Fruit fly (Drosophila melanogaster) whole organism, embryonic: ENCODE data around the gene Helz.

Source experiments
- Atf-2 ChIP-seq: fragments of 200-800 bp; sonication (Bioruptor generic); optimal IDR thresholded peaks from 2 replicates; lab custom pipeline; 2016; ENCODE audit warnings: missing biosample characterization, missing genetic modification characterization
- Bdp1 ChIP-seq: fragments of 200-800 bp; sonication (Bioruptor generic); optimal IDR thresholded peaks from 3 replicates; lab custom pipeline; 2016; ENCODE audit warnings: missing biosample characterization, missing genetic modification characterization
- CG10209 ChIP-seq: fragments of 200-800 bp; sonication (Bioruptor generic); optimal IDR thresholded peaks from 3 replicates; lab custom pipeline; 2017; ENCODE audit warnings: missing biosample characterization, mild to moderate bottlenecking, missing genetic modification characterization, missing genetic modification reagents
- CG11085 ChIP-seq: fragments of 200-800 bp; sonication (Bioruptor generic); IDR thresholded peaks from 2 replicates; pipeline ENCODE4 v1.3.6; 2022; ENCODE audit warnings: missing biosample characterization, missing genetic modification characterization
- CG11247 ChIP-seq: fragments of 200-800 bp; sonication (Bioruptor generic); IDR thresholded peaks from 2 replicates; pipeline ENCODE4 v1.3.6; 2022; ENCODE audit warnings: missing biosample characterization, missing genetic modification characterization
- CG12155 ChIP-seq: fragments of 200-800 bp; sonication (Bioruptor generic); optimal IDR thresholded peaks from 3 replicates; lab custom pipeline; 2016; ENCODE audit warnings: missing biosample characterization, missing genetic modification characterization
- CG13123 ChIP-seq: fragments of 200-800 bp; sonication (Bioruptor generic); optimal IDR thresholded peaks from 2 replicates; lab custom pipeline; 2016; ENCODE audit warnings: missing biosample characterization, missing genetic modification characterization
- CG13624 ChIP-seq: fragments of 200-800 bp; sonication (Bioruptor generic); optimal IDR thresholded peaks from 2 replicates; lab custom pipeline; 2016; ENCODE audit warnings: missing biosample characterization, missing genetic modification characterization
- CG13775 ChIP-seq: fragments of 200-800 bp; sonication (Bioruptor generic); optimal IDR thresholded peaks from 3 replicates; lab custom pipeline; 2017; ENCODE audit warnings: missing biosample characterization, mild to moderate bottlenecking, missing genetic modification characterization
- CG18599 ChIP-seq: fragments of 200-800 bp; sonication (Bioruptor generic); optimal IDR thresholded peaks from 3 replicates; lab custom pipeline; 2017; ENCODE audit warnings: missing biosample characterization, missing genetic modification characterization, mild to moderate bottlenecking, moderate library complexity, missing genetic modification reagents
- CG2116 ChIP-seq: fragments of 200-800 bp; sonication (Bioruptor generic); optimal IDR thresholded peaks from 3 replicates; lab custom pipeline; 2018; ENCODE audit warnings: missing biosample characterization, mild to moderate bottlenecking, missing genetic modification characterization
- CG30431 ChIP-seq: fragments of 200-800 bp; sonication (Bioruptor generic); optimal IDR thresholded peaks from 2 replicates; lab custom pipeline; 2017; ENCODE audit warnings: missing biosample characterization, missing genetic modification characterization
- CG31224 ChIP-seq: fragments of 200-800 bp; sonication (Bioruptor generic); IDR thresholded peaks from 2 replicates; pipeline ENCODE4 v1.3.6; 2022; ENCODE audit warnings: missing biosample characterization, missing genetic modification characterization
- CG34376 ChIP-seq: fragments of 200-800 bp; sonication (Bioruptor generic); optimal IDR thresholded peaks from 2 replicates; lab custom pipeline; 2018; ENCODE audit warnings: missing biosample characterization, mild to moderate bottlenecking, missing genetic modification characterization
- CG42726 ChIP-seq: fragments of 200-800 bp; sonication (Bioruptor generic); IDR thresholded peaks from 2 replicates; pipeline ENCODE4 v1.3.6; 2022; ENCODE audit warnings: missing biosample characterization, missing genetic modification characterization; ENCODE audit not compliant: partially characterized antibody
- CG4282 ChIP-seq: fragments of 200-800 bp; sonication (Bioruptor generic); optimal IDR thresholded peaks from 2 replicates; lab custom pipeline; 2016; ENCODE audit warnings: missing biosample characterization, missing genetic modification characterization
- CG43689 ChIP-seq: fragments of 200-800 bp; sonication (Bioruptor generic); IDR thresholded peaks from 2 replicates; pipeline ENCODE4 v1.3.6; 2022; ENCODE audit warnings: missing biosample characterization, missing genetic modification characterization
- CG4404 ChIP-seq: fragments of 200-800 bp; sonication (Bioruptor generic); IDR thresholded peaks from 2 replicates; pipeline ENCODE4 v1.3.6; 2022; ENCODE audit warnings: missing biosample characterization, missing genetic modification characterization
- CG7271 ChIP-seq: fragments of 200-800 bp; sonication (Bioruptor generic); optimal IDR thresholded peaks from 2 replicates; lab custom pipeline; 2018; ENCODE audit warnings: missing biosample characterization, mild to moderate bottlenecking, missing genetic modification characterization, moderate library complexity
- CG8944 ChIP-seq: fragments of 200-800 bp; sonication (Bioruptor generic); optimal IDR thresholded peaks from 3 replicates; lab custom pipeline; 2016; ENCODE audit warnings: missing biosample characterization, missing genetic modification characterization
- CG9215 ChIP-seq: fragments of 200-800 bp; sonication (Bioruptor generic); IDR thresholded peaks from 2 replicates; pipeline ENCODE4 v1.3.6; 2022; ENCODE audit warnings: missing biosample characterization, missing genetic modification characterization
- CG9609 ChIP-seq: fragments of 200-800 bp; sonication (Bioruptor generic); optimal IDR thresholded peaks from 3 replicates; lab custom pipeline; 2016; ENCODE audit warnings: missing biosample characterization, missing genetic modification characterization
- Dip2 ChIP-seq: fragments of 200-800 bp; sonication (Bioruptor generic); IDR thresholded peaks from 2 replicates; pipeline ENCODE4 v1.3.6; 2022; ENCODE audit warnings: missing biosample characterization, missing genetic modification characterization
- E2f2 ChIP-seq: fragments of 200-800 bp; sonication (Bioruptor generic); IDR thresholded peaks from 2 replicates; pipeline ENCODE4 v1.3.6; 2022; ENCODE audit warnings: missing biosample characterization, missing genetic modification characterization
- Gug ChIP-seq: fragments of 200-800 bp; sonication (Bioruptor generic); IDR thresholded peaks from 4 replicates; pipeline ENCODE4 v1.3.6; 2022; ENCODE audit warnings: missing biosample characterization, missing genetic modification characterization
- HLH4C ChIP-seq: fragments of 200-800 bp; sonication (Bioruptor generic); IDR thresholded peaks from 3 replicates; pipeline ENCODE4 v1.3.6; 2022; ENCODE audit warnings: missing biosample characterization, missing genetic modification characterization; ENCODE audit not compliant: partially characterized antibody
- Hr51 ChIP-seq, 2 experiments: fragments of 200-800 bp; sonication (Bioruptor generic); optimal IDR thresholded peaks; 2 replicates in 1 of 2; 3 replicates in 1 of 2; lab custom pipeline; 2016 to 2018; ENCODE audit warnings: missing biosample characterization in 2 of 2, missing genetic modification characterization in 2 of 2, mild to moderate bottlenecking in 1 of 2, moderate library complexity in 1 of 2
- Meics ChIP-seq: fragments of 200-800 bp; sonication (Bioruptor generic); optimal IDR thresholded peaks from 2 replicates; lab custom pipeline; 2017; ENCODE audit warnings: missing biosample characterization, mild to moderate bottlenecking, missing genetic modification characterization
- PHDP ChIP-seq: fragments of 200-800 bp; sonication (Bioruptor generic); optimal IDR thresholded peaks from 3 replicates; lab custom pipeline; 2018; ENCODE audit warnings: missing biosample characterization, mild to moderate bottlenecking, missing genetic modification characterization, moderate library complexity
- Sox100B ChIP-seq: fragments of 200-800 bp; sonication (Bioruptor generic); optimal IDR thresholded peaks from 3 replicates; lab custom pipeline; 2018; ENCODE audit warnings: missing biosample characterization, mild to moderate bottlenecking, missing genetic modification characterization
- btn ChIP-seq: fragments of 200-800 bp; sonication (Bioruptor generic); optimal IDR thresholded peaks from 2 replicates; lab custom pipeline; 2016; ENCODE audit warnings: missing biosample characterization, missing genetic modification characterization
- crc ChIP-seq: fragments of 200-800 bp; sonication (Bioruptor generic); optimal IDR thresholded peaks from 2 replicates; lab custom pipeline; 2016; ENCODE audit warnings: missing biosample characterization, missing genetic modification characterization
- da ChIP-seq: fragments of 200-800 bp; sonication (Bioruptor generic); optimal IDR thresholded peaks from 2 replicates; lab custom pipeline; 2016; ENCODE audit warnings: missing biosample characterization, missing genetic modification characterization
- disco-r ChIP-seq: fragments of 200-800 bp; sonication (Bioruptor generic); optimal IDR thresholded peaks from 2 replicates; lab custom pipeline; 2016; ENCODE audit warnings: missing biosample characterization, missing genetic modification characterization
- fd102C ChIP-seq: fragments of 200-800 bp; sonication (Bioruptor generic); optimal IDR thresholded peaks from 2 replicates; lab custom pipeline; 2018; ENCODE audit warnings: missing biosample characterization, mild to moderate bottlenecking, missing genetic modification characterization, moderate library complexity
- fd96Cb ChIP-seq: fragments of 200-800 bp; sonication (Bioruptor generic); optimal IDR thresholded peaks from 2 replicates; lab custom pipeline; 2018; ENCODE audit warnings: missing biosample characterization, mild to moderate bottlenecking, missing genetic modification characterization, moderate library complexity
- knrl ChIP-seq: fragments of 200-800 bp; sonication (Bioruptor generic); IDR thresholded peaks from 3 replicates; pipeline ENCODE4 v1.3.6; 2022; ENCODE audit warnings: missing biosample characterization, missing genetic modification characterization; ENCODE audit not compliant: partially characterized antibody
- lmd ChIP-seq: fragments of 200-800 bp; sonication (Bioruptor generic); IDR thresholded peaks from 2 replicates; pipeline ENCODE4 v1.3.6; 2022; ENCODE audit warnings: missing biosample characterization, missing genetic modification characterization
- mam ChIP-seq: fragments of 200-800 bp; sonication (Bioruptor generic); optimal IDR thresholded peaks from 3 replicates; lab custom pipeline; 2016; ENCODE audit warnings: missing biosample characterization, missing genetic modification characterization
- nau ChIP-seq: fragments of 200-800 bp; sonication (Bioruptor generic); optimal IDR thresholded peaks from 3 replicates; lab custom pipeline; 2017; ENCODE audit warnings: missing biosample characterization, mild to moderate bottlenecking, missing genetic modification characterization, missing genetic modification reagents
- nerfin-2 ChIP-seq: fragments of 200-800 bp; sonication (Bioruptor generic); IDR thresholded peaks from 2 replicates; pipeline ENCODE4 v1.3.6; 2022; ENCODE audit warnings: missing biosample characterization, missing genetic modification characterization; ENCODE audit not compliant: partially characterized antibody
- oc ChIP-seq: fragments of 200-800 bp; sonication (Bioruptor generic); optimal IDR thresholded peaks from 2 replicates; lab custom pipeline; 2018; ENCODE audit warnings: missing biosample characterization, mild to moderate bottlenecking, missing genetic modification characterization, moderate library complexity
- pfk ChIP-seq: fragments of 200-800 bp; sonication (Bioruptor generic); optimal IDR thresholded peaks from 2 replicates; lab custom pipeline; 2018; ENCODE audit warnings: missing biosample characterization, mild to moderate bottlenecking, missing genetic modification characterization, moderate library complexity
- salm ChIP-seq: fragments of 200-800 bp; sonication (Bioruptor generic); optimal IDR thresholded peaks from 2 replicates; lab custom pipeline; 2018; ENCODE audit warnings: missing biosample characterization, mild to moderate bottlenecking, missing genetic modification characterization
- stwl ChIP-seq: fragments of 200-800 bp; sonication (Bioruptor generic); optimal IDR thresholded peaks from 3 replicates; lab custom pipeline; 2018; ENCODE audit warnings: missing biosample characterization, mild to moderate bottlenecking, missing genetic modification characterization, moderate library complexity
- tgo ChIP-seq: fragments of 200-800 bp; sonication (Bioruptor generic); IDR thresholded peaks from 3 replicates; pipeline ENCODE4 v1.3.6; 2022; ENCODE audit warnings: missing biosample characterization, missing genetic modification characterization
- tll ChIP-seq, 2 experiments: fragments of 200-800 bp in 1 of 2; fragments of >200 bp in 1 of 2; sonication (Bioruptor generic) in 1 of 2; optimal IDR thresholded peaks; 2 replicates each; lab custom pipeline; 2017 to 2019; ENCODE audit warnings: missing biosample characterization in 2 of 2, missing genetic modification characterization in 2 of 2, mild to moderate bottlenecking in 1 of 2, moderate library complexity in 1 of 2
- vvl ChIP-seq: fragments of 200-800 bp; sonication (Bioruptor generic); IDR thresholded peaks from 2 replicates; pipeline ENCODE4 v1.3.6; 2022; ENCODE audit warnings: missing biosample characterization, missing genetic modification characterization
- wdn ChIP-seq: fragments of 200-800 bp; sonication (Bioruptor generic); IDR thresholded peaks from 2 replicates; pipeline ENCODE4 v1.3.6; 2022; ENCODE audit warnings: missing biosample characterization, missing genetic modification characterization

The Helz gene

DNA sequence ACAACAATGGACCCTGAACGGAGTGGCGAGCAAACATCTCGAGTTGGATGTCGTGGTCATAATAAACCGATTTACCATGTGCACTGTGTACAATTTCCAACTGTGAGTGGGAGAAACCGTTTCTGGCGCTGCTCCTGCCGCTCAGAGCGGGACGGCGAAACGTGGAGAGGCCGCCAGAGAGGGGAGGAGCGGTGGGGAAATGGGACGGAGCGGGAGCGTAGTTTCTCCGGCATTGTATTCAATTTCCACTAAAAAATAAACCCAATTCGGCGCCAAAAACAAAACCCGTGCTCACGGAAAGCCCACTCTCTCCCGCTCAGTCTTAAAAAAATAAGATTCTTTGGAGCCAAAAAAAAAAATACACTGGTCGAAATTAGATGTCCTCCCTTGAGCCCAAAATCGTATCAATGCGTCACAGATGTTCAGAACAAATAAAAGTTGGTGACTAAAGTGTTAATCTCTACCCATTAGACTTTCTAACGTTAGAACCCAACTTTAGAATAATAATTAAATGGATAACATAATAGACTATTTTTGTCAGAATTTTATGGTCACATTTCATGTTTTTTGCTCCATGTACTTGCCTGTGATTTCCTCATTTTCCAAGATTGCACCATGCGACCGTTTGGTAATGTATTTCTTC is 29.6 kb upstream of the Helz start (continued):
- TF ChIP-seq nerfin-2 (GFP tag; lab: Robert Waterston, UW) (peak; percentile 30; the same call in 1 of the 2 replicates), tll (GFP tag; optimal IDR thresholded peaks at IDR 0.05; lab: Kevin White, UChicago) (no peak), da (GFP tag; lab: Kevin White, UChicago) (no peak), CG34376 (GFP tag; lab: Kevin White, UChicago) (no peak), fd96Cb (peak; percentile 71), Sox100B (GFP tag; lab: Kevin White, UChicago) (peak; percentile 57), lmd (GFP tag; lab: Robert Waterston, UW) (peak; percentile 64; the same call in 1 of the 2 replicates), CG4282 (GFP tag; lab: Kevin White, UChicago) (peak; percentile 29), Meics (GFP tag; lab: Kevin White, UChicago) (peak; percentile 63), disco-r (GFP tag; lab: Kevin White, UChicago) (peak; percentile 23), tgo (GFP tag; lab: Robert Waterston, UW) (peak; percentile 54; the same call in 2 of the 3 replicates), Hr51 (GFP tag; optimal IDR thresholded peaks at IDR 0.05; lab: Kevin White, UChicago) (peak; percentile 44 to 86), CG9609 (GFP tag; lab: Kevin White, UChicago) (peak; percentile 58), crc (GFP tag; lab: Kevin White, UChicago) (no peak), CG13123 (GFP tag; lab: Kevin White, UChicago) (peak; percentile 18), stwl (tag; lab: Kevin White, UChicago) (no peak), CG13624 (GFP tag; lab: Kevin White, UChicago) (peak; percentile 35), CG43689 (peak; percentile 61), knrl (no peak), fd102C (GFP tag; lab: Kevin White, UChicago) (no peak), Dip2 (GFP tag; lab: Robert Waterston, UW) (no peak), CG13775 (GFP tag; lab: Kevin White, UChicago) (peak; percentile 57), vvl (GFP tag; lab: Robert Waterston, UW) (peak; percentile 60), CG7271 (tag; lab: Kevin White, UChicago) (peak; percentile 21), CG18599 (GFP tag; lab: Kevin White, UChicago) (peak; percentile 66), CG11247 (no peak), oc (tag; lab: Kevin White, UChicago) (peak; percentile 54), CG42726 (GFP tag; lab: Robert Waterston, UW) (0 out of 2 replicates have a peak, but pooled peaks have one; percentile 28), salm (peak; percentile 25), CG31224 (no peak), pfk (GFP tag; lab: Kevin White, UChicago) (no peak), CG12155 (GFP tag; lab: Kevin White, UChicago) (peak; percentile 69), Gug (GFP tag; lab: Robert Waterston, UW) (peak; percentile 58; the same call in 2 of the 4 replicates), nau (GFP tag; lab: Kevin White, UChicago) (peak; percentile 50), CG11085 (GFP tag; lab: Robert Waterston, UW) (peak; percentile 27; the same call in 1 of the 2 replicates), wdn (GFP tag; lab: Robert Waterston, UW) (peak; percentile 18; the same call in 1 of the 2 replicates), btn (GFP tag; lab: Kevin White, UChicago) (no peak), Atf-2 (peak; percentile 34), Bdp1 (peak; percentile 65), CG2116 (GFP tag; lab: Kevin White, UChicago) (peak; percentile 35), PHDP (peak; percentile 81), CG9215 (GFP tag; lab: Robert Waterston, UW) (peak; percentile 76), CG10209 (peak; percentile 65), CG4404 (GFP tag; lab: Robert Waterston, UW) (no peak), E2f2 (GFP tag; lab: Robert Waterston, UW) (peak; percentile 56), CG30431 (GFP tag; lab: Kevin White, UChicago) (peak; percentile 65), CG8944 (GFP tag; lab: Kevin White, UChicago) (peak; percentile 28), HLH4C (peak; percentile 33; the same call in 1 of the 3 replicates), mam (GFP tag; lab: Kevin White, UChicago) (peak; percentile 81)
